Fruit fly (Drosophila melanogaster) whole organism, wandering third instar larva: ENCODE measurements around the gene CG11537.

Experiments
- CG32264 ChIP-seq: fragments of 200-800 bp; sonication (Bioruptor generic); optimal IDR thresholded peaks from 2 replicates; lab custom pipeline; 2016; ENCODE audit warnings: missing biosample characterization, missing genetic modification characterization
- CrebA ChIP-seq: fragments of 200-800 bp; sonication (Bioruptor generic); optimal IDR thresholded peaks from 2 replicates; lab custom pipeline; 2016; ENCODE audit warnings: missing biosample characterization, mild to moderate bottlenecking, missing genetic modification characterization, borderline replicate concordance
- Dfd ChIP-seq: fragments of >200 bp; optimal IDR thresholded peaks from 2 replicates; lab custom pipeline; 2017; ENCODE audit warnings: missing biosample characterization, missing genetic modification characterization
- Dif ChIP-seq: fragments of 200-275, 200-300 bp; sonication (Bioruptor generic); optimal IDR thresholded peaks from 2 replicates; lab custom pipeline; 2018; ENCODE audit warnings: missing biosample characterization, missing genetic modification characterization; ENCODE audit not compliant: partially characterized antibody
- GATAd ChIP-seq: sonication (Bioruptor generic); optimal IDR thresholded peaks from 2 replicates; lab custom pipeline; 2016; ENCODE audit warnings: missing biosample characterization, missing genetic modification characterization
- HLH106 ChIP-seq: fragments of 200-800 bp; optimal IDR thresholded peaks from 3 replicates; lab custom pipeline; 2019; ENCODE audit warnings: missing biosample characterization, mild to moderate bottlenecking, missing genetic modification characterization, moderate library complexity
- Hnf4 ChIP-seq: fragments of 200-800 bp; sonication (Bioruptor generic); optimal IDR thresholded peaks from 2 replicates; lab custom pipeline; 2016; ENCODE audit warnings: missing biosample characterization, mild to moderate bottlenecking, missing genetic modification characterization
- Hr78 ChIP-seq: fragments of >200 bp; optimal IDR thresholded peaks from 2 replicates; lab custom pipeline; 2017; ENCODE audit warnings: missing biosample characterization, missing genetic modification characterization
- Hr83 ChIP-seq: fragments of 200-300 bp; sonication (Bioruptor generic); optimal IDR thresholded peaks from 2 replicates; lab custom pipeline; 2016; ENCODE audit warnings: missing biosample characterization, mild to moderate bottlenecking, missing genetic modification characterization, moderate library complexity; ENCODE audit not compliant: poor library complexity, severe bottlenecking
- Mio ChIP-seq: sonication (Bioruptor generic); optimal IDR thresholded peaks from 2 replicates; lab custom pipeline; 2016; ENCODE audit warnings: missing biosample characterization, missing genetic modification characterization
- Myc ChIP-seq: fragments of >200 bp; optimal IDR thresholded peaks from 2 replicates; lab custom pipeline; 2017
- N ChIP-seq: fragments of >200 bp; optimal IDR thresholded peaks from 2 replicates; lab custom pipeline; 2018; ENCODE audit warnings: missing biosample characterization, missing external identifiers, missing genetic modification characterization
- OdsH ChIP-seq: fragments of 200-800 bp; sonication (Bioruptor generic); optimal IDR thresholded peaks from 2 replicates; lab custom pipeline; 2016; ENCODE audit warnings: missing biosample characterization, mild to moderate bottlenecking, missing genetic modification characterization
- Rel ChIP-seq, 2 experiments: fragments of 200-800 bp; sonication (Bioruptor generic) in 1 of 2; optimal IDR thresholded peaks; 2 replicates in 1 of 2; 3 replicates in 1 of 2; lab custom pipeline; 2016 to 2019; ENCODE audit warnings: mild to moderate bottlenecking in 2 of 2, missing biosample characterization in 2 of 2, missing genetic modification characterization in 2 of 2, moderate library complexity in 1 of 2
- Sp1 ChIP-seq: fragments of 200-800 bp; sonication (Bioruptor generic); optimal IDR thresholded peaks from 3 replicates; lab custom pipeline; 2019; ENCODE audit warnings: missing biosample characterization, mild to moderate bottlenecking, missing genetic modification characterization, moderate library complexity
- Vsx2 ChIP-seq: fragments of 200-300, 225-300 bp; sonication (Bioruptor generic); optimal IDR thresholded peaks from 2 replicates; lab custom pipeline; 2018; ENCODE audit warnings: missing biosample characterization, missing genetic modification characterization; ENCODE audit not compliant: partially characterized antibody
- dl ChIP-seq, 2 experiments: fragments of 175-275, 200-275 bp in 1 of 2; fragments of 200-275 bp in 1 of 2; sonication (Bioruptor generic); optimal IDR thresholded peaks; lab custom pipeline; 2018; ENCODE audit warnings: mild to moderate bottlenecking in 2 of 2, missing biosample characterization in 2 of 2, missing genetic modification characterization in 2 of 2, moderate library complexity in 2 of 2; ENCODE audit not compliant: partially characterized antibody in 2 of 2, insufficient read depth in 1 of 2
- dmrt93B ChIP-seq: fragments of 200-800 bp; sonication (Bioruptor generic); optimal IDR thresholded peaks from 2 replicates; lab custom pipeline; 2018; ENCODE audit warnings: missing biosample characterization, mild to moderate bottlenecking, missing genetic modification characterization
- dsf ChIP-seq: sonication (Bioruptor generic); optimal IDR thresholded peaks from 2 replicates; lab custom pipeline; 2016; ENCODE audit warnings: missing biosample characterization, missing genetic modification characterization, borderline replicate concordance
- ey ChIP-seq: fragments of 200-800 bp; sonication (Bioruptor generic); optimal IDR thresholded peaks from 2 replicates; lab custom pipeline; 2016; ENCODE audit warnings: missing biosample characterization, missing genetic modification characterization
- foxo ChIP-seq, 2 experiments: fragments of 200-800 bp; sonication (Bioruptor generic); optimal IDR thresholded peaks; 2 replicates in 1 of 2; 3 replicates in 1 of 2; lab custom pipeline; 2016 to 2017; ENCODE audit warnings: missing biosample characterization in 2 of 2, missing genetic modification characterization in 2 of 2
- fru ChIP-seq: fragments of 200-800 bp; sonication (Bioruptor generic); optimal IDR thresholded peaks from 3 replicates; lab custom pipeline; 2016; ENCODE audit warnings: missing biosample characterization, mild to moderate bottlenecking, missing genetic modification characterization
- h ChIP-seq: fragments of 200-800 bp; sonication (Bioruptor generic); optimal IDR thresholded peaks from 3 replicates; lab custom pipeline; 2016; ENCODE audit warnings: missing biosample characterization, mild to moderate bottlenecking, missing genetic modification characterization
- jim ChIP-seq: fragments of 175-275, 200-325 bp; sonication (Bioruptor generic); optimal IDR thresholded peaks from 2 replicates; lab custom pipeline; 2016; ENCODE audit warnings: missing biosample characterization, mild to moderate bottlenecking, missing genetic modification characterization
- psq ChIP-seq: fragments of 200-800 bp; sonication (Bioruptor generic); optimal IDR thresholded peaks from 3 replicates; lab custom pipeline; 2017; ENCODE audit warnings: missing biosample characterization, mild to moderate bottlenecking, missing genetic modification characterization, moderate library complexity
- rgr ChIP-seq: fragments of 200-800 bp; sonication (Bioruptor generic); optimal IDR thresholded peaks from 3 replicates; lab custom pipeline; 2016; ENCODE audit warnings: missing biosample characterization, mild to moderate bottlenecking, missing genetic modification characterization
- sage ChIP-seq: fragments of 200-800 bp; sonication (Bioruptor generic); optimal IDR thresholded peaks from 2 replicates; lab custom pipeline; 2016; ENCODE audit warnings: missing biosample characterization, mild to moderate bottlenecking, missing genetic modification characterization
- sv ChIP-seq: fragments of 200-800 bp; sonication (Bioruptor generic); optimal IDR thresholded peaks from 3 replicates; lab custom pipeline; 2016; ENCODE audit warnings: missing biosample characterization, missing genetic modification characterization
- tai ChIP-seq: sonication (Bioruptor generic); optimal IDR thresholded peaks from 2 replicates; lab custom pipeline; 2016; ENCODE audit warnings: missing biosample characterization, missing genetic modification characterization
- woc ChIP-seq: sonication (Bioruptor generic); optimal IDR thresholded peaks from 2 replicates; lab custom pipeline; 2016; ENCODE audit warnings: missing biosample characterization, mild to moderate bottlenecking, missing genetic modification characterization

CG11537 gene

DNA sequence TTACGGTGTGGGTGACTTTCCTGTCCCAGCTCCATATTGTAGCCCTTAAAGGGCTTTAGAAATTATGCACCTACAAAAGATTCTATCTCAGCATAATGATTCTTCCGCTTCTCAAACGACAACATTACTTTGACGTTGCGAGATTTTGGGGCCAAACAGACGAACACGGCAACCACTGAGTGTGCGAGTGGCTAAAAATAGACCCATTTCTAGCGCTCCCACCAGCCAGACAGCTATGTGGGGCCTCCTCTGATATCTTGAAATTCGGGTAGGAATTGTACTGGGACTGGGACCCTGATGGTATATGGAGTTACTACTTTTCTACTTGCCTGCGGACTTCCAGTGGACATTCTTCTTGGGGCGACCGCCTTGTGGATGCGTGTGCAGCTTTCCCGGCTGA is 34.6 kb upstream of the CG11537 start:
- TF ChIP-seq CG32264 (GFP tag; lab: Kevin White, UChicago) (no peak), OdsH (GFP tag; lab: Kevin White, UChicago) (no peak), sv (GFP tag; lab: Kevin White, UChicago) (no peak), GATAd (no peak), Dif (GFP tag; lab: Kevin White, UChicago) (no peak), dsf (no peak), Vsx2 (GFP tag; lab: Kevin White, UChicago) (no peak), Hr83 (GFP tag; lab: Kevin White, UChicago) (no peak), tai (no peak), dmrt93B (GFP tag; lab: Kevin White, UChicago) (no peak), dl (GFP tag; optimal IDR thresholded peaks at IDR 0.05; lab: Kevin White, UChicago; ENCODE audit: insufficient read depth in 1 of 2, partially characterized antibody in 2 of 2) (no peak), Hnf4 (GFP tag; lab: Kevin White, UChicago) (no peak), N (GFP tag; lab: Kevin White, UChicago) (no peak), Mio (GFP tag; lab: Kevin White, UChicago) (no peak)

DNA sequence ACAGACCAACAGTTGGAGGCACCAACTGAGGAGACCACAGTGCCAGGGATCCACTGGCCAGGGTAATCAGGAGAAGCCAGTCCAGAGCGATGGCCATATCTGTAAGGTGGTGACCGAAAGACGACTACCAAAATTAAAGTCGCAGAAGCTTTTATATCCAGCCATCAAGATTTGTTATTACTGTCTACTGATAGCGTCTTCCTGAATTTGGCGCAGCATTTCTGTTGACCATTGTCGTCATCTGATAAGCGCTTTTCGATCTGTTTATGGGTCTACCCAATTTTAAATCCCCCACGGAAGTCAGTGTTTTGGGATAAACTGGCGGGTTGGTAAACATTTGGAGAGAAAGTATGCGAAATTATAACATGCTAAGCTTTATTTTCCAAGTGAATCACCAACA is 29.2 kb upstream of the CG11537 start, which contains the start of gene CG14963:
Gene CG14963 (minus strand): TSS at position 101 of the 400 bp plus-strand sequence.
- no peak for TF ChIP-seq Rel (GFP tag; optimal IDR thresholded peaks at IDR 0.05; lab: Kevin White, UChicago)
- TF ChIP-seq Rel (tag; optimal IDR thresholded peaks at IDR 0.05; lab: Kevin White, UChicago) = no peak
- no peak for TF ChIP-seq N (GFP tag; lab: Kevin White, UChicago)
- no peak for TF ChIP-seq CrebA (GFP tag; lab: Kevin White, UChicago)
- no peak for TF ChIP-seq Sp1 (GFP tag; lab: Kevin White, UChicago)
- TF ChIP-seq Hr78 (GFP tag; lab: Kevin White, UChicago) = no peak
- TF ChIP-seq fru (GFP tag; lab: Kevin White, UChicago) = no peak
- TF ChIP-seq rgr = no peak
- no peak for TF ChIP-seq jim (GFP tag; lab: Kevin White, UChicago)
- TF ChIP-seq HLH106 (tag; lab: Kevin White, UChicago) = no peak
- no peak for TF ChIP-seq dmrt93B (GFP tag; lab: Kevin White, UChicago)
- TF ChIP-seq Hr83 (GFP tag; lab: Kevin White, UChicago) = no peak
- no peak for TF ChIP-seq woc (GFP tag; lab: Kevin White, UChicago)
- no peak for TF ChIP-seq ey (GFP tag; lab: Kevin White, UChicago)
- no peak for TF ChIP-seq sv (GFP tag; lab: Kevin White, UChicago)
- TF ChIP-seq, all 38 proteins: peak for 0

DNA sequence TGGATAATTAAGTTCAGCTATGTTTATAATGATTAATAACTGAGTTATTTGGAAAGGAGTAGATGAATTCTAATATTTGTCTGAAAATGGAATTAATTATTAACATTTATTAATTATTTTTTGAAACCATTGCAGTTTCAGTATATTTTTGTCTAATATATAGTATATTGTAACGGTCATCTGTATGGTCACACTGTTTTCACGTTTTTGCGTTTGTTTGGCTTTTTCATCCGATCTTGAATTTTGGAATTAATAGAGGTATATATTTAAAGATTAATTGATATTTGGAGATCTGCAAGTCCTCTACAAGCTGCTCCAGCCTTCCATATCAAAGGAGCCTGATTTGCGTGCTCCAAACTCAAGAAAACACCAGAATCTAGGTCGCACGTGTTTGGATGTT is 25.9 kb upstream of the CG11537 start, which contains the start of the genes CG32278 and CG32281:
Gene CG32278 (plus strand): TSS at position 180 of the 400 bp plus-strand sequence.
Gene CG32281 (plus strand): TSS at position 269 of the 400 bp plus-strand sequence.
- TF ChIP-seq Myc (lab: Kevin White, UChicago) (no peak), Hr78 (GFP tag; lab: Kevin White, UChicago) (no peak), dl (GFP tag; optimal IDR thresholded peaks at IDR 0.05; lab: Kevin White, UChicago; ENCODE audit: insufficient read depth in 1 of 2, partially characterized antibody in 2 of 2) (no peak), psq (GFP tag; lab: Kevin White, UChicago) (no peak), Rel (GFP tag; optimal IDR thresholded peaks at IDR 0.05; lab: Kevin White, UChicago) (no peak), Rel (tag; optimal IDR thresholded peaks at IDR 0.05; lab: Kevin White, UChicago) (no peak), tai (no peak), h (GFP tag; lab: Kevin White, UChicago) (no peak), GATAd (no peak)

DNA sequence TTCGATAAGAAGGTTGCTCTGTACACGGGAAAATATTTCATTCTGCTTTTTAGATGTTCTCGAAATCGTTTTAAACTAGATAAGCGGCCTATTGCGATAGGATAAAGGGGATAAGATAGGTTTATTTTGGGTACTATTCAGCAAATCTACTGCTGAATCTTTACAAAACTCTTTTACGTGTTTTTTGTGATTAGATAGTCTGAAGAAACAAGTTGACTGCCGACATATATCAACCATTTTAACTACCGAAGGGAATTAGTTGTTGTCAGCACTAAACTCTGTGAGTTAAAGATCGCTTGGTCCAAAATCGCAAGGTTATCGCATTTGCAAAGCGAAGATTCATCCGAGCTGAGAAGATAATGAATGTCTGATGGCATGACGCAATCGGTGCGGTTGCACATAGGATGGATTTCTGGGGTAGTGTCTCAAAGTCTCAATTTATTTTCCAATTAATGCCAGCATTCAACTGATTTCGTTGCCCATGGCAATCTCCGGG is 23.0 kb upstream of the CG11537 start, which contains the start of gene Asciz:
Gene Asciz (minus strand): TSS at position 51 of the 496 bp plus-strand sequence.
- no peak for TF ChIP-seq sage (GFP tag; lab: Kevin White, UChicago)
- no peak for TF ChIP-seq Vsx2 (GFP tag; lab: Kevin White, UChicago)
- no peak for TF ChIP-seq CG32264 (GFP tag; lab: Kevin White, UChicago)
- TF ChIP-seq ey (GFP tag; lab: Kevin White, UChicago) = no peak
- no peak for TF ChIP-seq foxo (GFP tag; optimal IDR thresholded peaks at IDR 0.05; lab: Kevin White, UChicago)
- no peak for TF ChIP-seq Dfd (GFP tag; lab: Kevin White, UChicago)
- TF ChIP-seq, all 38 proteins: peak for 0
